Worm (Caenorhabditis elegans) whole organism, mixed stage, embryonic: Measurements from ENCODE around the gene col-145.

Experiments
- M03D4.4 ChIP-seq: sonication (generic microtip); optimal IDR thresholded peaks from 2 replicates; lab custom pipeline; 2017; ENCODE audit warnings: mild to moderate bottlenecking, missing genetic modification characterization, missing compliant biosample characterization
- bed-3 ChIP-seq: fragments of 200-800 bp; sonication (Bioruptor generic); optimal IDR thresholded peaks from 3 replicates; lab custom pipeline; 2018; ENCODE audit warnings: mild to moderate bottlenecking, missing genetic modification characterization, moderate library complexity, missing compliant biosample characterization
- blmp-1 ChIP-seq: fragments of 150-350 bp; optimal IDR thresholded peaks from 2 replicates; lab custom pipeline; 2014; ENCODE audit warnings: missing biosample characterization, missing genetic modification characterization
- ceh-39 ChIP-seq: fragments of 150-350 bp; optimal IDR thresholded peaks from 2 replicates; lab custom pipeline; 2014; ENCODE audit warnings: missing biosample characterization, missing genetic modification characterization
- ceh-43 ChIP-seq: fragments of 200-800 bp; sonication (Bioruptor generic); optimal IDR thresholded peaks from 2 replicates; lab custom pipeline; 2018; ENCODE audit warnings: mild to moderate bottlenecking, missing genetic modification characterization, moderate library complexity, missing compliant biosample characterization
- ceh-83 ChIP-seq: fragments of 200-800 bp; sonication (Bioruptor generic); optimal IDR thresholded peaks from 2 replicates; lab custom pipeline; 2018; ENCODE audit warnings: mild to moderate bottlenecking, missing genetic modification characterization, missing compliant biosample characterization
- ces-1 ChIP-seq: fragments of 150-350 bp; optimal IDR thresholded peaks from 2 replicates; lab custom pipeline; 2014; ENCODE audit warnings: missing biosample characterization, missing genetic modification reagents, missing genetic modification characterization
- cnd-1 ChIP-seq: fragments of 200-800 bp; sonication (Bioruptor generic); optimal IDR thresholded peaks from 2 replicates; lab custom pipeline; 2018; ENCODE audit warnings: mild to moderate bottlenecking, missing genetic modification characterization, missing compliant biosample characterization
- drap-1 ChIP-seq: fragments of 200-800 bp; sonication (Bioruptor generic); optimal IDR thresholded peaks from 3 replicates; lab custom pipeline; 2018; ENCODE audit warnings: mild to moderate bottlenecking, missing genetic modification characterization, missing compliant biosample characterization
- elt-1 ChIP-seq: sonication (generic microtip); optimal IDR thresholded peaks from 2 replicates; lab custom pipeline; 2017; ENCODE audit warnings: missing genetic modification characterization, mild to moderate bottlenecking, missing compliant biosample characterization, antibody characterized with exemption, moderate library complexity, borderline replicate concordance; ENCODE audit not compliant: insufficient read depth
- elt-3 ChIP-seq: fragments of 150-350 bp; optimal IDR thresholded peaks from 2 replicates; lab custom pipeline; 2014; ENCODE audit warnings: missing biosample characterization, missing genetic modification characterization
- ham-2 ChIP-seq: fragments of 200-800 bp; sonication (Bioruptor generic); optimal IDR thresholded peaks from 2 replicates; lab custom pipeline; 2018; ENCODE audit warnings: mild to moderate bottlenecking, missing genetic modification characterization, missing compliant biosample characterization
- hlh-1 ChIP-seq: fragments of 150-350 bp; optimal IDR thresholded peaks from 2 replicates; lab custom pipeline; 2014; ENCODE audit warnings: missing biosample characterization, missing genetic modification reagents, missing genetic modification characterization
- lin-13 ChIP-seq: fragments of 150-350 bp; optimal IDR thresholded peaks from 2 replicates; lab custom pipeline; 2014; ENCODE audit warnings: missing biosample characterization, missing genetic modification characterization
- lin-32 ChIP-seq: fragments of 200-800 bp; sonication (Bioruptor generic); optimal IDR thresholded peaks from 2 replicates; lab custom pipeline; 2018; ENCODE audit warnings: mild to moderate bottlenecking, missing genetic modification characterization, missing compliant biosample characterization
- mab-5 ChIP-seq: fragments of 150-350 bp; optimal IDR thresholded peaks from 2 replicates; lab custom pipeline; 2014; ENCODE audit warnings: missing biosample characterization, missing genetic modification characterization
- mep-1 ChIP-seq: fragments of 150-350 bp; optimal IDR thresholded peaks from 2 replicates; lab custom pipeline; 2017; ENCODE audit warnings: missing biosample characterization, missing genetic modification reagents, missing genetic modification characterization, inconsistent platforms
- mls-2 ChIP-seq: sonication (generic microtip); optimal IDR thresholded peaks from 2 replicates; lab custom pipeline; 2016; ENCODE audit warnings: mild to moderate bottlenecking, missing genetic modification characterization, moderate library complexity, missing compliant biosample characterization
- nhr-12 ChIP-seq: fragments of 150-350 bp; optimal IDR thresholded peaks from 2 replicates; lab custom pipeline; 2014; ENCODE audit warnings: missing biosample characterization, missing genetic modification characterization
- nhr-2 ChIP-seq: fragments of 150-350 bp; optimal IDR thresholded peaks from 2 replicates; lab custom pipeline; 2014; ENCODE audit warnings: missing biosample characterization, missing genetic modification characterization
- nhr-237 ChIP-seq: fragments of 150-350 bp; optimal IDR thresholded peaks from 2 replicates; lab custom pipeline; 2014; ENCODE audit warnings: missing biosample characterization, missing genetic modification characterization
- nhr-28 ChIP-seq: fragments of 150-350 bp; optimal IDR thresholded peaks from 2 replicates; lab custom pipeline; 2014; ENCODE audit warnings: missing biosample characterization, missing genetic modification characterization
- nhr-76 ChIP-seq: sonication (generic microtip); optimal IDR thresholded peaks from 2 replicates; lab custom pipeline; 2017; ENCODE audit warnings: missing biosample characterization, missing genetic modification characterization
- pha-4 ChIP-seq: fragments of 150-350 bp; optimal IDR thresholded peaks from 2 replicates; lab custom pipeline; 2018; ENCODE audit warnings: missing biosample characterization, missing genetic modification reagents, missing genetic modification characterization
- sem-2 ChIP-seq: fragments of 200-800 bp; sonication (Bioruptor generic); optimal IDR thresholded peaks from 2 replicates; lab custom pipeline; 2018; ENCODE audit warnings: mild to moderate bottlenecking, missing genetic modification characterization, missing compliant biosample characterization
- snpc-4 ChIP-seq: fragments of 150-350 bp; optimal IDR thresholded peaks from 2 replicates; lab custom pipeline; 2014; ENCODE audit warnings: missing biosample characterization, missing genetic modification characterization
- sptf-1 ChIP-seq: sonication (generic microtip); optimal IDR thresholded peaks from 2 replicates; lab custom pipeline; 2017; ENCODE audit warnings: mild to moderate bottlenecking, missing genetic modification characterization, moderate library complexity, missing compliant biosample characterization
- tbx-8 ChIP-seq: fragments of 200-800 bp; sonication (Bioruptor generic); optimal IDR thresholded peaks from 2 replicates; lab custom pipeline; 2018; ENCODE audit warnings: mild to moderate bottlenecking, missing genetic modification characterization, moderate library complexity, missing compliant biosample characterization
- unc-120 ChIP-seq: sonication (generic microtip); optimal IDR thresholded peaks from 2 replicates; lab custom pipeline; 2017; ENCODE audit warnings: missing genetic modification characterization, missing compliant biosample characterization; ENCODE audit not compliant: poor library complexity, severe bottlenecking
- unc-39 ChIP-seq: fragments of 150-350 bp; optimal IDR thresholded peaks from 2 replicates; lab custom pipeline; 2014; ENCODE audit warnings: missing biosample characterization, missing genetic modification characterization
- unc-62 ChIP-seq: fragments of 150-350 bp; optimal IDR thresholded peaks from 2 replicates; lab custom pipeline; 2014; ENCODE audit warnings: missing biosample characterization, missing genetic modification reagents, missing genetic modification characterization
- zip-8 ChIP-seq: fragments of 150-350 bp; optimal IDR thresholded peaks from 2 replicates; lab custom pipeline; 2014; ENCODE audit warnings: missing biosample characterization, missing genetic modification characterization
- ztf-11 ChIP-seq: fragments of 150-350 bp; optimal IDR thresholded peaks from 2 replicates; lab custom pipeline; 2014; ENCODE audit warnings: missing biosample characterization, missing genetic modification characterization

The col-145 gene

DNA sequence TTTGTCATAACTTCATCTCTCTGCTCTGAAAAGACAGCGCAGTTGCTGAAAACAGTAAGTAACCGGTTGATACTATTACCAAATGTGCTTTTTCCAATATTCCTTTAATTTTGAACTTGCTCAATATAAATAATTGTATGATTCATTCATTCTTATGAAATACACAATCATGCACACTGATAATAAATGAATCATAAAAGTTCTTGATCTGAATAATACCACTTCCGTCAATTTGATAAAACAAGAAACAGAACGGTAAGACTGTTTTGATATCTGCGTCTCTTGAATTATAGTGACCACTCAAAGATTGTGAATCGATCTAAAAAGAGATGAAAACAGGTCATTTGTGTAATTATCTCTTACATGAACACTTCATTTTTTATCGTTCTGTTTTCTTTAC lies 36.5 kb downstream of the col-145 start, which contains the start of gene F21C10.4:
F21C10.4 (plus strand) TSS at position 301 of the 400 bp plus-strand sequence.
- TF ChIP-seq lin-32 (GFP tag; lab: Kevin White, UChicago) (no peak), ham-2 (GFP tag; lab: Kevin White, UChicago) (no peak), drap-1 (GFP tag; lab: Kevin White, UChicago) (no peak), elt-1 (tag; lab: Kevin White, UChicago) (no peak), blmp-1 (tag; lab: Kevin White, UChicago) (no peak), sptf-1 (tag; lab: Kevin White, UChicago) (no peak), nhr-237 (tag; lab: Kevin White, UChicago) (no peak)
- TF ChIP-seq, all 35 proteins: peak for 0

DNA sequence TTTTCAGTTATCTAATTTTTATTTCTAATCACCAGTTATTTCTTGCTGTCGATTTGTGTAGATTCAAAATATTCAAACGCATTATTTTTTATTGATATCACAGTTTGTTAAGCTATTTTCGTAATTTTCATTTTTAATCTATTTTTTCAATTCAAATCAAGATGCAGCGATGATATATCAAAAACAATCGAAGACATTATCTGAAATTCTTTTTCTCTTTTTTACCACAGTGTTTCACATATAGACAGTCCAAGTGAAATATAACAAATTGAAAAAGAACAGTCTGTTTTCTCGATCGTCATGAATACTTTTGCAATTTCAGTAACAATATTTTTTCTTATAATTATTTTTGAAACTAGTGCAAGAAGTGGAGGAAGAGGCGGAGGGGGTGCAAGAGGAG lies 37.5 kb downstream of the col-145 start, which contains the start of gene F21C10.5:
F21C10.5 (plus strand) TSS at position 301 of the 400 bp plus-strand sequence.
- TF ChIP-seq tbx-8 (no peak), sem-2 (GFP tag; lab: Kevin White, UChicago) (no peak), ceh-83 (no peak)

DNA sequence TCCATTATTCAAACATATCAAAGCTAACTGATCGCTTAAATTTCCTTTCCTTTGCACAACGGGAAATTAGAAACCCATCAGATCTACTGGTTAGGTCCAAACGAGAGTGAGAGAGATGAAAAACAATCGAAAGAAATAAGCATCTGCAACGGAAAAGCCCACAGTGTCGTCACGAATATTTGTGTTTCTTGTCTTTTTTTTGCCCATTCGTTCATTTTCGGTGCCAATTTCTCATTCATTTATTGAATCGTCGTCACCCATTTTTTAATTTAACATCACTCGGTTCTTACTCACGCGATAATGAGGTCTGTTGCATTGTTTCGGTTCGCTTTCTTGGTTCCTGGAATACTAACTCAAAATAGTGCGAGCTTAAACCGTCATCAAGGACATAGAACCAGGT lies 38.6 kb downstream of the col-145 start, which contains the start of gene F21C10.6:
F21C10.6 (plus strand) TSS at position 301 of the 400 bp plus-strand sequence.
- TF ChIP-seq nhr-2 (tag; lab: Kevin White, UChicago) (no peak), mep-1 (tag; lab: Kevin White, UChicago) (no peak), mab-5 (tag; lab: Kevin White, UChicago) (no peak), lin-13 (tag; lab: Kevin White, UChicago) (no peak), ceh-83 (no peak)

DNA sequence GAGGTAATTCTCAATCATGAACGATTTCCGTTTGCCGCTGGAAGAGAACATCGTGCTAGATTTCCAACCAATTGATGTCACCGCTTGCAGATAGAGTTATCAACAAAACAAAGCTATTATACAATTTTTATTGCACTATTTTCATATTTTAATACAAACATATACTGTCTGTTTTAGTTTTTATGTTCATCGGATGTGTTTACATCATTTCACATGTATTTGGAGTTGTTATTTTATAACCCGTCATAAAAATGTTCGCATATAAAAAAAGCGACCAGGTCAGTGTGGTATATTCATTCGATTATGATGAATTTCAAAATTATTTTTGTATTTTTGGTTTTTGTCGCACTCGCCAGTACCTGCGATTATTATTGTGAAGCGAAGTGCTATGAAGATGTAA lies 39.6 kb downstream of the col-145 start, which contains the start of gene F21C10.11:
F21C10.11 (plus strand) TSS at position 301 of the 400 bp plus-strand sequence.
- TF ChIP-seq ces-1 (GFP tag; lab: Kevin White, UChicago) (no peak), mab-5 (tag; lab: Kevin White, UChicago) (no peak), ceh-43 (GFP tag; lab: Kevin White, UChicago) (no peak), nhr-28 (tag; lab: Kevin White, UChicago) (no peak), cnd-1 (tag; lab: Kevin White, UChicago) (no peak), sem-2 (GFP tag; lab: Kevin White, UChicago) (no peak), elt-3 (tag; lab: Kevin White, UChicago) (no peak), unc-62 (GFP tag; lab: Kevin White, UChicago) (no peak), nhr-237 (tag; lab: Kevin White, UChicago) (no peak), hlh-1 (tag; lab: Kevin White, UChicago) (no peak), lin-32 (GFP tag; lab: Kevin White, UChicago) (no peak), snpc-4 (tag; lab: Kevin White, UChicago) (no peak), elt-1 (tag; lab: Kevin White, UChicago) (no peak), bed-3 (GFP tag; lab: Kevin White, UChicago) (no peak), pha-4 (tag; lab: Kevin White, UChicago) (no peak), ceh-83 (no peak), mep-1 (tag; lab: Kevin White, UChicago) (no peak), unc-120 (tag; lab: Kevin White, UChicago) (no peak), M03D4.4 (tag; lab: Kevin White, UChicago) (no peak)

DNA sequence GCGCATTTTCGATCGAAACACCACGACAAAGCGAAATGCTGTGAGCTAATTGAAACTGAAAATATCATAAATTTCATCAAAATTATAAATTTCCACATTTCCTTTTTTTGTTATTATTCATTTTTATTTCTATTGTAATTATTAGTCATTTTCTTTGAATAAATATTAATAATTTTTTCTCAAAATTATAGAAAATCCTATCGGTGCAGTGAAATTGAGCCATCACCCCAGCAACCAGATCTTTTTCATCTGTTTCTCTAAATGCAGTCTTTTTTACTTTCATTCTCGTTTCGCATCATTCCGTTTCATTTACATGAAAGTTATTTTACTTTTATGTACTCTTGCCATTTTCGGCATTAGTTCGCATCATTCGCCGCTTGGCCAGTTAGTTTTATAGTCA lies 40.8 kb downstream of the col-145 start, which contains the start of gene F21C10.13:
F21C10.13 (plus strand) TSS at position 301 of the 400 bp plus-strand sequence.
- no peak for TF ChIP-seq ceh-43 (GFP tag; lab: Kevin White, UChicago)
- TF ChIP-seq unc-62 (GFP tag; lab: Kevin White, UChicago): no peak
- TF ChIP-seq ztf-11 (tag; lab: Kevin White, UChicago): no peak
- TF ChIP-seq nhr-237 (tag; lab: Kevin White, UChicago): no peak
- no peak for TF ChIP-seq ceh-39 (tag; lab: Kevin White, UChicago)

DNA sequence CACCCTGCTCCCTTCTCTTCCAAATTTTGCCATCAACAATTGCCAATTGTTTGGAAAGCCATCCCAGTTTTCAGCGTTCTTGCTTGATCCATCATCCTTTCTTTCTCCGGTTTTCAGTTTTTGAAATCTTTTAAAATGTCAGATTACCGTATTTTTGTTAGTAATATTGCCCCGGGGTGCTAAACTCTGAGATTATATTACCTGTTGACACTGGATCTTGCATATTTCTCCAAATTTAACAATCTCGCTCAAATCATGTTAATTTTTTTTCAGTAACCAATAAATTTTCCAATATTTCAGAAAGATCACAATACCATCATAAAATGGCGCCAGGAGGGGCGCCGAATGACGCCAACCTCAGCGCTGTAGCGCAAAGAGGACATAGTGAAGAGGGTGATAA lies 50.3 kb downstream of the col-145 start, which contains the start of gene F21C10.7:
F21C10.7 (plus strand) TSS at position 301 of the 400 bp plus-strand sequence.
- TF ChIP-seq cnd-1 (tag; lab: Kevin White, UChicago): no peak
- TF ChIP-seq sem-2 (GFP tag; lab: Kevin White, UChicago): no peak
- TF ChIP-seq unc-39: no peak
- TF ChIP-seq ceh-83: no peak
- no peak for TF ChIP-seq ceh-43 (GFP tag; lab: Kevin White, UChicago)
- TF ChIP-seq lin-13 (tag; lab: Kevin White, UChicago): no peak
- TF ChIP-seq nhr-2 (tag; lab: Kevin White, UChicago): no peak
- no peak for TF ChIP-seq zip-8 (tag; lab: Kevin White, UChicago)
- TF ChIP-seq mls-2 (tag; lab: Kevin White, UChicago): no peak
- TF ChIP-seq nhr-76 (tag; lab: Kevin White, UChicago): no peak
- no peak for TF ChIP-seq ham-2 (GFP tag; lab: Kevin White, UChicago)
- no peak for TF ChIP-seq nhr-12 (tag; lab: Kevin White, UChicago)
- TF ChIP-seq nhr-28 (tag; lab: Kevin White, UChicago): no peak
- no peak for TF ChIP-seq tbx-8
